Fruit fly (Drosophila melanogaster) whole organism, embryonic: ENCODE results near the gene CG9550.
A peak's percentile ranks its signal among the peaks of the same experiment; 100 is the strongest.

Experiments used
- Asciz ChIP-seq: fragments of 200-800 bp; sonication (Bioruptor generic); optimal IDR thresholded peaks from 2 replicates; lab custom pipeline; 2017; ENCODE audit warnings: missing biosample characterization, mild to moderate bottlenecking, missing genetic modification characterization, missing genetic modification reagents
- CG10267 ChIP-seq: fragments of 200-800 bp; sonication (Bioruptor generic); optimal IDR thresholded peaks from 2 replicates; lab custom pipeline; 2018; ENCODE audit warnings: missing biosample characterization, mild to moderate bottlenecking, missing genetic modification characterization, moderate library complexity
- CG12071 ChIP-seq: fragments of 200-800 bp; sonication (Bioruptor generic); optimal IDR thresholded peaks from 3 replicates; lab custom pipeline; 2018; ENCODE audit warnings: missing biosample characterization, mild to moderate bottlenecking, missing genetic modification characterization
- CG12744 ChIP-seq: fragments of 200-800 bp; sonication (Bioruptor generic); optimal IDR thresholded peaks from 2 replicates; lab custom pipeline; 2016; ENCODE audit warnings: missing biosample characterization, missing genetic modification characterization
- CG12769 ChIP-seq: fragments of 200-800 bp; sonication (Bioruptor generic); optimal IDR thresholded peaks from 2 replicates; lab custom pipeline; 2019; ENCODE audit warnings: missing biosample characterization, mild to moderate bottlenecking, missing genetic modification characterization, moderate library complexity
- CG15011 ChIP-seq: fragments of 200-800 bp; sonication (Bioruptor generic); optimal IDR thresholded peaks from 3 replicates; lab custom pipeline; 2018; ENCODE audit warnings: missing biosample characterization, mild to moderate bottlenecking, missing genetic modification characterization
- CG16813 ChIP-seq: fragments of 200-800 bp; sonication (Bioruptor generic); IDR thresholded peaks from 3 replicates; pipeline ENCODE4 v1.3.6; 2022; ENCODE audit warnings: missing biosample characterization, missing genetic modification characterization; ENCODE audit not compliant: partially characterized antibody
- CG17186 ChIP-seq: fragments of 200-800 bp; sonication (Bioruptor generic); optimal IDR thresholded peaks from 3 replicates; lab custom pipeline; 2017; ENCODE audit warnings: missing biosample characterization, missing genetic modification reagents, missing genetic modification characterization
- CG17612 ChIP-seq: fragments of 200-800 bp; sonication (Bioruptor generic); IDR thresholded peaks from 2 replicates; pipeline ENCODE4 v1.3.6; 2022; ENCODE audit warnings: missing biosample characterization, missing genetic modification characterization
- CG18599 ChIP-seq: fragments of 200-800 bp; sonication (Bioruptor generic); optimal IDR thresholded peaks from 3 replicates; lab custom pipeline; 2017; ENCODE audit warnings: missing biosample characterization, missing genetic modification characterization, mild to moderate bottlenecking, moderate library complexity, missing genetic modification reagents
- CG31388 ChIP-seq: fragments of 200-800 bp; sonication (Bioruptor generic); optimal IDR thresholded peaks from 2 replicates; lab custom pipeline; 2016; ENCODE audit warnings: missing biosample characterization, missing genetic modification characterization
- CG3281 ChIP-seq: fragments of 200-800 bp; sonication (Bioruptor generic); optimal IDR thresholded peaks from 3 replicates; lab custom pipeline; 2017; ENCODE audit warnings: missing biosample characterization, mild to moderate bottlenecking, missing genetic modification characterization
- CG34422 ChIP-seq: fragments of 200-800 bp; sonication (Bioruptor generic); IDR thresholded peaks from 3 replicates; pipeline ENCODE4 v1.3.6; 2022; ENCODE audit warnings: missing biosample characterization, missing genetic modification characterization
- CG4360 ChIP-seq: fragments of 200-800 bp; sonication (Bioruptor generic); IDR thresholded peaks from 2 replicates; pipeline ENCODE4 v1.3.6; 2022; ENCODE audit warnings: missing biosample characterization, missing genetic modification characterization
- CG7786 ChIP-seq: fragments of 200-800 bp; sonication (Bioruptor generic); optimal IDR thresholded peaks from 2 replicates; lab custom pipeline; 2016; ENCODE audit warnings: missing biosample characterization, missing genetic modification characterization
- CG8765 ChIP-seq: fragments of 200-800 bp; sonication (Bioruptor generic); IDR thresholded peaks from 2 replicates; pipeline ENCODE4 v1.3.6; 2022; ENCODE audit warnings: missing biosample characterization, missing genetic modification characterization
- CG9817 ChIP-seq: fragments of 200-800 bp; sonication (Bioruptor generic); optimal IDR thresholded peaks from 2 replicates; lab custom pipeline; 2018; ENCODE audit warnings: missing biosample characterization, mild to moderate bottlenecking, missing genetic modification characterization, moderate library complexity
- Deaf1 ChIP-seq: fragments of 200-800 bp; optimal IDR thresholded peaks from 3 replicates; lab custom pipeline; 2019; ENCODE audit warnings: missing biosample characterization, mild to moderate bottlenecking, missing genetic modification characterization, moderate library complexity
- Dll ChIP-seq: fragments of 200-800 bp; sonication (Bioruptor generic); IDR thresholded peaks from 4 replicates; pipeline ENCODE4 v1.3.6; 2022; ENCODE audit warnings: missing biosample characterization, missing genetic modification characterization; ENCODE audit not compliant: partially characterized antibody
- Eip74EF ChIP-seq, 2 experiments: fragments of 200-800 bp in 1 of 2; fragments of >200 bp in 1 of 2; sonication (Bioruptor generic) in 1 of 2; optimal IDR thresholded peaks; 2 replicates each; lab custom pipeline; 2017 to 2019; ENCODE audit warnings: missing biosample characterization in 2 of 2, missing genetic modification characterization in 2 of 2, mild to moderate bottlenecking in 1 of 2, moderate library complexity in 1 of 2
- HHEX ChIP-seq: fragments of 200-800 bp; sonication (Bioruptor generic); optimal IDR thresholded peaks from 3 replicates; lab custom pipeline; 2017; ENCODE audit warnings: missing biosample characterization, mild to moderate bottlenecking, missing genetic modification characterization, missing genetic modification reagents
- HLH54F ChIP-seq: fragments of 200-800 bp; sonication (Bioruptor generic); optimal IDR thresholded peaks from 3 replicates; lab custom pipeline; 2016; ENCODE audit warnings: missing biosample characterization, missing genetic modification characterization
- HmgZ ChIP-seq: fragments of 200-800 bp; sonication (Bioruptor generic); optimal IDR thresholded peaks from 2 replicates; lab custom pipeline; 2018; ENCODE audit warnings: missing biosample characterization, mild to moderate bottlenecking, missing genetic modification characterization
- Meics ChIP-seq: fragments of 200-800 bp; sonication (Bioruptor generic); optimal IDR thresholded peaks from 2 replicates; lab custom pipeline; 2017; ENCODE audit warnings: missing biosample characterization, mild to moderate bottlenecking, missing genetic modification characterization
- NK7.1 ChIP-seq: fragments of 200-800 bp; sonication (Bioruptor generic); optimal IDR thresholded peaks from 3 replicates; lab custom pipeline; 2016; ENCODE audit warnings: missing biosample characterization, missing genetic modification characterization
- Opbp ChIP-seq: fragments of 200-800 bp; sonication (Bioruptor generic); IDR thresholded peaks from 3 replicates; pipeline ENCODE4 v1.3.6; 2022; ENCODE audit warnings: missing biosample characterization, missing genetic modification characterization; ENCODE audit not compliant: partially characterized antibody
- Sin3A ChIP-seq: fragments of >200 bp; optimal IDR thresholded peaks from 2 replicates; lab custom pipeline; 2018
- Stat92E ChIP-seq, 3 experiments: fragments of >200 bp in 2 of 3; fragments of 200-800 bp in 1 of 3; sonication (Bioruptor generic) in 1 of 3; optimal IDR thresholded peaks; 2 replicates each; lab custom pipeline; 2017 to 2019; ENCODE audit warnings: missing biosample characterization in 3 of 3, missing genetic modification characterization in 3 of 3, mild to moderate bottlenecking in 1 of 3, moderate library complexity in 1 of 3
- Taf1 ChIP-seq: fragments of 200-800 bp; sonication (Bioruptor generic); IDR thresholded peaks from 2 replicates; pipeline ENCODE4 v1.3.6; 2022; ENCODE audit warnings: missing biosample characterization, missing genetic modification characterization
- Tbp ChIP-seq: fragments of >200 bp; optimal IDR thresholded peaks from 2 replicates; lab custom pipeline; 2018; ENCODE audit warnings: missing biosample characterization, missing genetic modification characterization
- ac ChIP-seq: fragments of 200-800 bp; sonication (Bioruptor generic); optimal IDR thresholded peaks from 3 replicates; lab custom pipeline; 2017; ENCODE audit warnings: missing biosample characterization, mild to moderate bottlenecking, missing genetic modification characterization
- chn ChIP-seq: fragments of 200-800 bp; sonication (Bioruptor generic); optimal IDR thresholded peaks from 2 replicates; lab custom pipeline; 2016; ENCODE audit warnings: missing biosample characterization, missing genetic modification characterization
- crc ChIP-seq: fragments of 200-800 bp; sonication (Bioruptor generic); optimal IDR thresholded peaks from 2 replicates; lab custom pipeline; 2016; ENCODE audit warnings: missing biosample characterization, missing genetic modification characterization
- danr ChIP-seq: fragments of 200-800 bp; sonication (Bioruptor generic); IDR thresholded peaks from 2 replicates; pipeline ENCODE4 v1.3.6; 2022; ENCODE audit warnings: missing biosample characterization, missing genetic modification characterization
- emc ChIP-seq: fragments of 200-800 bp; sonication (Bioruptor generic); optimal IDR thresholded peaks from 2 replicates; lab custom pipeline; 2016; ENCODE audit warnings: missing biosample characterization, missing genetic modification characterization
- fd96Cb ChIP-seq: fragments of 200-800 bp; sonication (Bioruptor generic); optimal IDR thresholded peaks from 2 replicates; lab custom pipeline; 2018; ENCODE audit warnings: missing biosample characterization, mild to moderate bottlenecking, missing genetic modification characterization, moderate library complexity
- gem ChIP-seq: fragments of 200-800 bp; sonication (Bioruptor generic); optimal IDR thresholded peaks from 2 replicates; lab custom pipeline; 2019; ENCODE audit warnings: missing biosample characterization, mild to moderate bottlenecking, missing genetic modification characterization, moderate library complexity
- grau ChIP-seq: fragments of 200-800 bp; optimal IDR thresholded peaks from 3 replicates; lab custom pipeline; 2019; ENCODE audit warnings: missing biosample characterization, mild to moderate bottlenecking, missing genetic modification characterization, moderate library complexity
- gsb ChIP-seq: fragments of 200-800 bp; sonication (Bioruptor generic); IDR thresholded peaks from 2 replicates; pipeline ENCODE4 v1.3.6; 2022; ENCODE audit warnings: missing biosample characterization, missing genetic modification characterization
- jigr1 ChIP-seq: fragments of 200-800 bp; sonication (Bioruptor generic); IDR thresholded peaks from 3 replicates; pipeline ENCODE4 v1.3.6; 2022; ENCODE audit warnings: missing biosample characterization, missing genetic modification characterization
- lilli ChIP-seq: fragments of 200-800 bp; sonication (Bioruptor generic); optimal IDR thresholded peaks from 3 replicates; lab custom pipeline; 2016; ENCODE audit warnings: missing biosample characterization, missing genetic modification characterization
- lola ChIP-seq, 3 experiments: fragments of >200 bp in 2 of 3; fragments of 200-800 bp in 1 of 3; sonication (Bioruptor generic) in 1 of 3; optimal IDR thresholded peaks; 2 replicates each; lab custom pipeline; 2017 to 2019; ENCODE audit warnings: missing biosample characterization in 3 of 3, missing genetic modification characterization in 3 of 3, mild to moderate bottlenecking in 1 of 3, moderate library complexity in 1 of 3
- nerfin-1 ChIP-seq: fragments of 200-800 bp; sonication (Bioruptor generic); optimal IDR thresholded peaks from 3 replicates; lab custom pipeline; 2019; ENCODE audit warnings: missing biosample characterization, mild to moderate bottlenecking, missing genetic modification characterization, moderate library complexity
- otp ChIP-seq: fragments of 200-800 bp; sonication (Bioruptor generic); IDR thresholded peaks from 3 replicates; pipeline ENCODE4, ENCODE4 v1.3.6; 2022; ENCODE audit warnings: missing biosample characterization, missing genetic modification characterization
- pan ChIP-seq, 4 experiments: fragments of >200 bp in 3 of 4; fragments of 200-800 bp in 1 of 4; sonication (Bioruptor generic) in 1 of 4; optimal IDR thresholded peaks in 3 of 4; IDR thresholded peaks in 1 of 4; 2 replicates each; pipeline versions ENCODE4 v1.3.6 to Lab custom; 2017 to 2022; ENCODE audit warnings: missing biosample characterization in 2 of 4, missing genetic modification characterization in 2 of 4, mixed read lengths in 1 of 4
- scrt ChIP-seq: fragments of 200-800 bp; sonication (Bioruptor generic); optimal IDR thresholded peaks from 2 replicates; lab custom pipeline; 2018; ENCODE audit warnings: missing biosample characterization, mild to moderate bottlenecking, missing genetic modification characterization, moderate library complexity
- so ChIP-seq: fragments of 200-800 bp; sonication (Bioruptor generic); IDR thresholded peaks from 3 replicates; pipeline ENCODE4 v1.3.6; 2022; ENCODE audit warnings: missing biosample characterization, missing genetic modification characterization
- trem ChIP-seq: fragments of 200-800 bp; optimal IDR thresholded peaks from 3 replicates; lab custom pipeline; 2019; ENCODE audit warnings: missing biosample characterization, mild to moderate bottlenecking, missing genetic modification characterization, moderate library complexity
- ttk ChIP-seq: fragments of 200-800 bp; sonication (Bioruptor generic); IDR thresholded peaks from 2 replicates; pipeline ENCODE4 v2.1.2; 2022; ENCODE audit warnings: missing biosample characterization, missing genetic modification characterization
- zf30C ChIP-seq: fragments of 200-800 bp; sonication (Bioruptor generic); optimal IDR thresholded peaks from 3 replicates; lab custom pipeline; 2018; ENCODE audit warnings: missing biosample characterization, mild to moderate bottlenecking, missing genetic modification characterization

The CG9550 gene

dm6 chr2L:6498448-6498847 lies 1.6 kb downstream of the CG9550 start, which contains the start of gene CG31637 (continued):
- TF ChIP-seq CG9817 (tag; lab: Kevin White, UChicago) (peak; percentile 17), grau (tag; lab: Kevin White, UChicago) (peak; percentile 42), otp (GFP tag; lab: Robert Waterston, UW) (no peak), fd96Cb (tag; lab: Kevin White, UChicago) (no peak), CG17612 (GFP tag; lab: Robert Waterston, UW) (no peak), CG16813 (GFP tag; lab: Robert Waterston, UW) (0 out of 3 replicates have a peak, but pooled peaks have one; percentile 25), CG10267 (peak; percentile 49), zf30C (GFP tag; lab: Kevin White, UChicago) (peak; percentile 42), CG12071 (GFP tag; lab: Kevin White, UChicago) (peak; percentile 37), CG8765 (no peak), CG34422 (GFP tag; lab: Robert Waterston, UW) (peak; percentile 44; the same call in 1 of the 3 replicates), Deaf1 (tag; lab: Kevin White, UChicago) (peak; percentile 58), Meics (GFP tag; lab: Kevin White, UChicago) (no peak), Taf1 (GFP tag; lab: Robert Waterston, UW) (no peak), HmgZ (tag; lab: Kevin White, UChicago) (peak; percentile 64), HLH54F (no peak), trem (tag; lab: Kevin White, UChicago) (peak; percentile 28), chn (GFP tag; lab: Kevin White, UChicago) (no peak), pan (optimal IDR thresholded peaks at IDR 0.05; lab: Kevin White, UChicago) (no peak), pan (GFP tag; optimal IDR thresholded peaks at IDR 0.05 in 1 of 2, IDR thresholded peaks at IDR 0.05 in 1 of 2) (no peak), emc (GFP tag; lab: Kevin White, UChicago) (no peak), Eip74EF (GFP tag; optimal IDR thresholded peaks at IDR 0.05; lab: Kevin White, UChicago) (peak in 1 of 2 experiments; percentile 66), lola (GFP tag; optimal IDR thresholded peaks at IDR 0.05; lab: Kevin White, UChicago) (no peak), crc (GFP tag; lab: Kevin White, UChicago) (no peak), CG15011 (GFP tag; lab: Kevin White, UChicago) (no peak), gem (tag; lab: Kevin White, UChicago) (no peak), CG12744 (no peak), Stat92E (GFP tag; optimal IDR thresholded peaks at IDR 0.05; lab: Kevin White, UChicago) (no peak), CG7786 (GFP tag; lab: Kevin White, UChicago) (peak; percentile 9), HHEX (GFP tag; lab: Kevin White, UChicago) (no peak), gsb (no peak), CG3281 (GFP tag; lab: Kevin White, UChicago) (no peak), so (GFP tag; lab: Robert Waterston, UW) (0 out of 3 replicates have a peak, but pooled peaks have one; percentile 15), CG31388 (GFP tag; lab: Kevin White, UChicago) (no peak), Sin3A (lab: Kevin White, UChicago) (peak; percentile 46), jigr1 (no peak), scrt (no peak), ac (GFP tag; lab: Kevin White, UChicago) (peak; percentile 16), Dll (no peak), lilli (GFP tag; lab: Kevin White, UChicago) (no peak), Opbp (GFP tag; lab: Robert Waterston, UW) (peak; percentile 52; the same call in 1 of the 3 replicates), CG4360 (GFP tag; lab: Robert Waterston, UW) (no peak), NK7.1 (no peak), ttk (GFP tag; lab: Robert Waterston, UW) (no peak; the same call in 1 of the 2 replicates), danr (GFP tag; lab: Robert Waterston, UW) (no peak), CG17186 (GFP tag; lab: Kevin White, UChicago) (peak; percentile 51), CG12769 (no peak), nerfin-1 (tag; lab: Kevin White, UChicago) (no peak), Tbp (no peak), CG18599 (GFP tag; lab: Kevin White, UChicago) (peak; percentile 15), Asciz (GFP tag; lab: Kevin White, UChicago) (no peak)
